Fruit fly (Drosophila melanogaster): ENCODE results near the gene CG31715.

- TF ChIP-seq CTCF (optimal IDR thresholded peaks at IDR 0.05) (no peak), CG8478 (optimal IDR thresholded peaks at IDR 0.05) (no peak)
These were observed 34.9 kb downstream of the CG31715 start for dm6 chr2L:10376276-10376675.
